Worm (Caenorhabditis elegans): ENCODE measurements around the gene F54B3.4.
"Not testable (repeated sequence)": the region's sequence is repeated elsewhere in the genome, so short reads cannot be mapped to it uniquely, and the experiment has no call there.

DNA sequence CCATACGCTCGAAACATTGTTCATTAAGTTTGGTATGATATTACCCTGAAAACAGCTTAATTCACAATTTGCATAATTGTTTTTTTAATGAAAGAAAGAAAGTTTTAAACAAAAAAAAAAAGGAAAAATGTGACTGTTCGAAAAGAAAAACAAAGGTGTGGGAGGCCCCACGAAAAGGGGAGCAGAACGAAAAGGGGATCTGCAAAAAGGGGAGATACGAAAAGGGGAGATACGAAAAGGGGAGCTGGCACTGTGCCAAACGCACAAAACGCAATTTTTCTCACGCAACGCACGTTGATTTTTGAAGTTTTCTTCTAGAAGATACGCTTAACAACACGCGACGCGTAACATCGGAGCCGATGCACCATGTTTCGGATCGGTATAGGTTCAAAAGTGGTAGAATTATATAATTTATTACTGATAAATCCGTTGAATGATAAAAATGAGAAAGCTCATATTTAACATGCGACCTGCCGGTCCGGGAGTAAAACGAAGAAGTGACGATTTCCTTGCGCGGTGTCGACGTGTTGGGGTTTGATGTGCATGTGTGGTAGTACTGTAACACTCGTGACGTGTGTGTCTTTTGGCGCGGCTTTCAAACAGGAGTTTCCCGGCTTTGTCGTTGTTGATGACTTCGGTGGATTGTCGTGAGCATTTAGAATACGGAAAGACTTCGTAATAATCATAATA, 23.3 kb downstream of the F54B3.4 start, which contains the start of gene nrde-2:
- not testable (repeated sequence) for TF ChIP-seq zip-11 (GFP tag; IDR thresholded peaks at IDR 0.05); ces-1 (GFP tag; optimal IDR thresholded peaks at IDR 0.05); nhr-11 (tag; optimal IDR thresholded peaks at IDR 0.05); lin-15B (tag; optimal IDR thresholded peaks at IDR 0.05); egl-27 (tag; optimal IDR thresholded peaks at IDR 0.05); pqm-1 (tag; optimal IDR thresholded peaks at IDR 0.05); ceh-20 (GFP tag; IDR thresholded peaks at IDR 0.05)
